Fruit fly (Drosophila melanogaster) whole organism: ENCODE data around the gene CG18649.

Experiments
- CG8478 ChIP-seq: fragments of >200 bp; optimal IDR thresholded peaks from 2 replicates; lab custom pipeline; 2018; ENCODE audit warnings: inconsistent platforms
- Dll ChIP-seq: fragments of >200 bp; optimal IDR thresholded peaks from 2 replicates; lab custom pipeline; 2017
- EcR ChIP-seq, 2 experiments: fragments of >200 bp; optimal IDR thresholded peaks; 2 replicates each; lab custom pipeline; 2017; ENCODE audit warnings: missing biosample characterization in 2 of 2, missing genetic modification characterization in 2 of 2, missing genetic modification reagents in 2 of 2
- pan ChIP-seq: fragments of >200 bp; optimal IDR thresholded peaks from 2 replicates; lab custom pipeline; 2017
- psq ChIP-seq: fragments of >200 bp; optimal IDR thresholded peaks from 2 replicates; lab custom pipeline; 2017
- usp ChIP-seq: fragments of >200 bp; optimal IDR thresholded peaks from 2 replicates; lab custom pipeline; 2017; ENCODE audit warnings: missing biosample characterization, missing genetic modification characterization, mixed read lengths

DNA sequence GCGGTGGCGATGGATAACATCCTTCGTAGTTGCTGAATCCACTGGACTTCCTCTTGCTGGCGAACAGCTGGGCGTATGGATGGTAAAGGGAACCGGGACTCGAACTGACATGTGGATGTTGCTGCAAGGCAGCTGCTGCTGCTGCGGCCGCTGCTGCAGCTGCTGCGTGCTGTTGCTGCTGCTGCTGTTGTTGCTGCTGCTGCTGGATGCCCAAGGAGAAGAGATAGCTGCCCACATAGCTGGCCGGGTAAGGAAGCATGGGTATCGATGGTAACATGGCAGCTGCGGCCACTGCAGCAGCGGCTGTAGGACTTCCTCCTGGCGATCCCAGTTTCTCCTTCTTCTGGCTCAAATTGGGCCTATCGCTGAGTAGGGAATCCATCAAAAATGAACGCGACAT, 10.5 kb downstream of the CG18649 start:
- TF ChIP-seq CG8478 (lab: Kevin White, UChicago) (no peak), psq (no peak), pan (lab: Kevin White, UChicago) (no peak), EcR (GFP tag; optimal IDR thresholded peaks at IDR 0.05; lab: Kevin White, UChicago) (no peak), usp (GFP tag; lab: Kevin White, UChicago) (no peak), Dll (lab: Kevin White, UChicago) (no peak)
